Worm (Caenorhabditis elegans) whole organism, L4 larva: ENCODE results near the gene msp-31.

Experiments used
- aly-2 ChIP-seq: sonication (generic microtip); optimal IDR thresholded peaks from 2 replicates; lab custom pipeline; 2018; ENCODE audit warnings: missing biosample characterization, missing genetic modification characterization
- ama-1 ChIP-seq: fragments of 150-350 bp; optimal IDR thresholded peaks from 2 replicates; lab custom pipeline; 2014; ENCODE audit warnings: inconsistent platforms, mixed read lengths
- ces-1 ChIP-seq: fragments of 150-350 bp; sonication (generic microtip); optimal IDR thresholded peaks from 4 replicates; lab custom pipeline; 2014; ENCODE audit warnings: missing biosample characterization, missing genetic modification reagents, missing genetic modification characterization
- daf-12 ChIP-seq: fragments of 150-350 bp; optimal IDR thresholded peaks from 2 replicates; lab custom pipeline; 2014; ENCODE audit warnings: missing biosample characterization, missing genetic modification reagents, missing genetic modification characterization
- lin-13 ChIP-seq: fragments of 150-350 bp; optimal IDR thresholded peaks from 2 replicates; lab custom pipeline; 2014; ENCODE audit warnings: missing biosample characterization, missing genetic modification reagents, missing genetic modification characterization
- lin-15B ChIP-seq: fragments of 150-350 bp; sonication (generic microtip); optimal IDR thresholded peaks from 3 replicates; lab custom pipeline; 2014; ENCODE audit warnings: missing biosample characterization, missing genetic modification characterization
- nhr-237 ChIP-seq: sonication (generic microtip); optimal IDR thresholded peaks from 2 replicates; lab custom pipeline; 2017; ENCODE audit warnings: missing biosample characterization, missing genetic modification characterization
- nhr-25 ChIP-seq: sonication (generic microtip); optimal IDR thresholded peaks from 2 replicates; lab custom pipeline; 2017; ENCODE audit warnings: missing genetic modification characterization, mild to moderate bottlenecking, missing compliant biosample characterization, antibody characterized with exemption, moderate library complexity, borderline replicate concordance; ENCODE audit not compliant: insufficient read depth
- nhr-76 ChIP-seq: fragments of 150-350 bp; optimal IDR thresholded peaks from 2 replicates; lab custom pipeline; 2014; ENCODE audit warnings: missing biosample characterization, missing genetic modification characterization
- pha-4 ChIP-seq, 2 experiments: fragments of 150-350 bp in 1 of 2; fragments of 200-800 bp in 1 of 2; sonication (Bioruptor generic) in 1 of 2; IDR thresholded peaks in 1 of 2; optimal IDR thresholded peaks in 1 of 2; 2 replicates each; pipeline versions ENCODE4 v1.3.6 to Lab custom; 2014 to 2022; ENCODE audit warnings: missing genetic modification characterization in 2 of 2, missing genetic modification reagents in 2 of 2, missing biosample characterization in 1 of 2, missing compliant biosample characterization in 1 of 2
- snpc-4 ChIP-seq: fragments of 150-350 bp; optimal IDR thresholded peaks from 2 replicates; lab custom pipeline; 2014; ENCODE audit warnings: missing biosample characterization, missing genetic modification characterization
- spr-1 ChIP-seq: sonication (generic microtip); optimal IDR thresholded peaks from 2 replicates; lab custom pipeline; 2016; ENCODE audit warnings: mild to moderate bottlenecking, missing genetic modification characterization, missing compliant biosample characterization
- unc-62 ChIP-seq, 3 experiments: fragments of 150-350 bp in 1 of 3; sonication (generic microtip); optimal IDR thresholded peaks in 2 of 3; peaks in 1 of 3; 1 replicate in 1 of 3; 2 replicates in 2 of 3; lab custom pipeline; 2014 to 2017; ENCODE audit warnings: missing biosample characterization in 3 of 3, missing genetic modification characterization in 3 of 3, missing genetic modification reagents in 3 of 3, missing genotype in 1 of 3
- zag-1 ChIP-seq: fragments of 150-350 bp; optimal IDR thresholded peaks from 2 replicates; lab custom pipeline; 2014; ENCODE audit warnings: missing biosample characterization, missing genetic modification characterization

ce11 chrII:4924729-4925128, 8.4 kb upstream of the msp-31 start:
- TF ChIP-seq daf-12 (tag; lab: Kevin White, UChicago), result no peak
- TF ChIP-seq snpc-4 (tag; lab: Kevin White, UChicago), result no peak
- TF ChIP-seq ces-1 (GFP tag; lab: Kevin White, UChicago), result no peak
- no peak for TF ChIP-seq nhr-237
- no peak for TF ChIP-seq spr-1 (tag; lab: Kevin White, UChicago)
- TF ChIP-seq zag-1 (tag; lab: Kevin White, UChicago), result no peak
- no peak for TF ChIP-seq lin-13 (GFP tag; lab: Kevin White, UChicago)
- TF ChIP-seq aly-2 (tag; lab: Kevin White, UChicago), result no peak
- peak in 1 of 2 experiments; percentile 96 for TF ChIP-seq unc-62 (GFP tag; optimal IDR thresholded peaks at IDR 0.05 in 1 of 2; lab: Kevin White, UChicago)
- no peak for TF ChIP-seq unc-62 (tag; optimal IDR thresholded peaks at IDR 0.05; lab: Kevin White, UChicago)
- TF ChIP-seq ama-1 (lab: Kevin White, UChicago), result no peak
- TF ChIP-seq nhr-25, result no peak
- no peak for TF ChIP-seq pha-4 (GFP tag; IDR thresholded peaks at IDR 0.05; lab: Robert Waterston, UW)
- no peak for TF ChIP-seq pha-4 (tag; optimal IDR thresholded peaks at IDR 0.05; lab: Kevin White, UChicago)
- no peak for TF ChIP-seq lin-15B
- TF ChIP-seq nhr-76 (tag; lab: Kevin White, UChicago), result no peak
